Fruit fly (Drosophila melanogaster): ENCODE data around the gene Spp.
A peak's percentile ranks its signal among the peaks of the same experiment; 100 is the strongest.

Spp gene

DNA sequence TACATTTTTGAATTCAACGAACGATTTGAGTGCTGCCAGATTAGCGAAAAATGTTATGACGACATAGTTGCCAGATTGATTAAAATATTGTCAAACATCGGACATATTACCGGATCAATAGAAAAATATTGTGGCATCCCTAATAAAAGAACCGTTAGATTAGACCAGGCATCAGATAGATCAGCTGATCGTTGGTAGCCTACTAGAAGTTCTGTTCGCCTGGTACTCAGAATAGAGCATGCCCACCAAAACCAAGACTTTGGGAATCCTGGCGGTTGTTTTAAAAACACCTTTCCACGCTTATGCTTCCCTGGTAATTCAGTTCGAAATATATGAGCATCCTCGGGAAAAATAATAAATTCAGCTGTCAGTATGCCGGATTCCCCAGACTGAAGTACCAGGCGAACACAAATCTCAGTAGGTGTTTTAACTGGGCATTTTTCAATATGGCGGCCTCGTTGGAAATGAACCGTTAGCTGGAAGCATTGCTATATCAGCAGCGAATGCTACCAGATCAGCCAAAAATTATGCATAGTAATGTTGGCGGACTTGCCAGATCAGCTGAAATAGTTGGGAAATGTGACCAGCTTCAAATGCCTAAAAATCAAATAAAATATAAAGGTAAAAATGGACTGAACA lies 3.8 kb downstream of the Spp start (continued):
- TF ChIP-seq E2f2 (GFP tag; IDR thresholded peaks at IDR 0.05), result peak; percentile 74
- TF ChIP-seq dimm (GFP tag; IDR thresholded peaks at IDR 0.05), result no peak
- TF ChIP-seq Neu2 (GFP tag; optimal IDR thresholded peaks at IDR 0.05; ENCODE audit: borderline replicate concordance), result no peak
- no peak for TF ChIP-seq CG4730 (GFP tag; IDR thresholded peaks at IDR 0.05)
- peak; percentile 100 for TF ChIP-seq CG31224 (GFP tag; IDR thresholded peaks at IDR 0.05)
- no peak for TF ChIP-seq CG14014 (GFP tag; IDR thresholded peaks at IDR 0.05)
- peak; percentile 29 for TF ChIP-seq CG11504 (tag; optimal IDR thresholded peaks at IDR 0.05)
- peak; percentile 57 for TF ChIP-seq CTCF (GFP tag; optimal IDR thresholded peaks at IDR 0.05)
- TF ChIP-seq Side (GFP tag; optimal IDR thresholded peaks at IDR 0.05), result no peak
- no peak for TF ChIP-seq lola (GFP tag; optimal IDR thresholded peaks at IDR 0.05)
- no peak for TF ChIP-seq vfl (GFP tag; optimal IDR thresholded peaks at IDR 0.05)
- TF ChIP-seq Dip2 (GFP tag; IDR thresholded peaks at IDR 0.05), result no peak
- TF ChIP-seq CG10321 (GFP tag; IDR thresholded peaks at IDR 0.05), result no peak
- peak; percentile 58 for TF ChIP-seq gcm (GFP tag; optimal IDR thresholded peaks at IDR 0.05)
- no peak for TF ChIP-seq odd (GFP tag; optimal IDR thresholded peaks at IDR 0.05)
- TF ChIP-seq CG5953 (GFP tag; IDR thresholded peaks at IDR 0.05), result no peak
- no peak for TF ChIP-seq CG9437 (GFP tag; optimal IDR thresholded peaks at IDR 0.05)
- 0 out of 3 replicates have a peak, but pooled peaks have one; percentile 25 for TF ChIP-seq dysf (GFP tag; IDR thresholded peaks at IDR 0.05)
- TF ChIP-seq CG11398 (GFP tag; optimal IDR thresholded peaks at IDR 0.05), result peak; percentile 36
- no peak for TF ChIP-seq zfh1 (GFP tag; IDR thresholded peaks at IDR 0.05)
- TF ChIP-seq hb (GFP tag; IDR thresholded peaks at IDR 0.05; ENCODE audit: partially characterized antibody), result no peak
- no peak for TF ChIP-seq disco-r (GFP tag; optimal IDR thresholded peaks at IDR 0.05)
- TF ChIP-seq YL-1 (GFP tag; optimal IDR thresholded peaks at IDR 0.05), result peak; percentile 24
- no peak for TF ChIP-seq Hey (tag; optimal IDR thresholded peaks at IDR 0.05)
- no peak for TF ChIP-seq HLH54F (GFP tag; optimal IDR thresholded peaks at IDR 0.05)
- TF ChIP-seq HmgD (GFP tag; optimal IDR thresholded peaks at IDR 0.05), result peak; percentile 41
- peak; percentile 11; the same call in 1 of the 2 replicates for TF ChIP-seq CG9932 (GFP tag; IDR thresholded peaks at IDR 0.05)
- peak; percentile 77 for TF ChIP-seq CG17912 (GFP tag; optimal IDR thresholded peaks at IDR 0.05)
- no peak for TF ChIP-seq CG7963 (GFP tag; IDR thresholded peaks at IDR 0.05; ENCODE audit: partially characterized antibody)
- TF ChIP-seq CG9797 (GFP tag; optimal IDR thresholded peaks at IDR 0.05), result peak; percentile 85
- TF ChIP-seq CG4707 (GFP tag; optimal IDR thresholded peaks at IDR 0.05), result no peak
- TF ChIP-seq Fer3 (tag; optimal IDR thresholded peaks at IDR 0.05), result no peak
- no peak for TF ChIP-seq kah (GFP tag; optimal IDR thresholded peaks at IDR 0.05)
- no peak for TF ChIP-seq jigr1 (GFP tag; IDR thresholded peaks at IDR 0.05)
- TF ChIP-seq ato (GFP tag; IDR thresholded peaks at IDR 0.05; ENCODE audit: partially characterized antibody), result peak; percentile 73; the same call in 1 of the 2 replicates
- TF ChIP-seq CG14050 (GFP tag; IDR thresholded peaks at IDR 0.05), result no peak
- TF ChIP-seq CG12299 (tag; optimal IDR thresholded peaks at IDR 0.05), result peak; percentile 46
- peak; percentile 75 for TF ChIP-seq bbx (GFP tag; IDR thresholded peaks at IDR 0.05; ENCODE audit: partially characterized antibody)
- TF ChIP-seq Optix (GFP tag; IDR thresholded peaks at IDR 0.05), result no peak
- peak; percentile 43 for TF ChIP-seq Nf-YB (GFP tag; optimal IDR thresholded peaks at IDR 0.05)
- peak; percentile 1 for TF ChIP-seq CG7839 (tag; optimal IDR thresholded peaks at IDR 0.05)
- no peak for TF ChIP-seq Meics (GFP tag; optimal IDR thresholded peaks at IDR 0.05)
- no peak for TF ChIP-seq emc (GFP tag; optimal IDR thresholded peaks at IDR 0.05)
- no peak for TF ChIP-seq cato (GFP tag; optimal IDR thresholded peaks at IDR 0.05; ENCODE audit: borderline replicate concordance)
- no peak for TF ChIP-seq Hand (GFP tag; optimal IDR thresholded peaks at IDR 0.05)
- no peak for TF ChIP-seq CG17328 (GFP tag; IDR thresholded peaks at IDR 0.05)
- TF ChIP-seq ems (GFP tag; optimal IDR thresholded peaks at IDR 0.05), result no peak
- no peak for TF ChIP-seq sr (GFP tag; IDR thresholded peaks at IDR 0.05)
- TF ChIP-seq sd (tag; optimal IDR thresholded peaks at IDR 0.05), result peak; percentile 92
- TF ChIP-seq otp (GFP tag; IDR thresholded peaks at IDR 0.05), result no peak; the same call in 2 of the 3 replicates
- no peak for TF ChIP-seq CG11696 (GFP tag; IDR thresholded peaks at IDR 0.05)

All from whole organism, embryonic.